Fruit fly (Drosophila melanogaster) whole organism, wandering third instar larva: ENCODE data around the gene Xe7.

Experiments used
- Abd-B ChIP-seq: fragments of >200 bp; optimal IDR thresholded peaks from 2 replicates; lab custom pipeline; 2017; ENCODE audit warnings: missing biosample characterization, missing genetic modification characterization
- N ChIP-seq: fragments of >200 bp; optimal IDR thresholded peaks from 2 replicates; lab custom pipeline; 2018; ENCODE audit warnings: missing biosample characterization, missing external identifiers, missing genetic modification characterization
- OdsH ChIP-seq: fragments of 200-800 bp; sonication (Bioruptor generic); optimal IDR thresholded peaks from 2 replicates; lab custom pipeline; 2016; ENCODE audit warnings: missing biosample characterization, mild to moderate bottlenecking, missing genetic modification characterization
- dmrt93B ChIP-seq: fragments of 200-800 bp; sonication (Bioruptor generic); optimal IDR thresholded peaks from 2 replicates; lab custom pipeline; 2018; ENCODE audit warnings: missing biosample characterization, mild to moderate bottlenecking, missing genetic modification characterization
- fru ChIP-seq: fragments of 200-800 bp; sonication (Bioruptor generic); optimal IDR thresholded peaks from 3 replicates; lab custom pipeline; 2016; ENCODE audit warnings: missing biosample characterization, mild to moderate bottlenecking, missing genetic modification characterization
- h ChIP-seq: fragments of 200-800 bp; sonication (Bioruptor generic); optimal IDR thresholded peaks from 3 replicates; lab custom pipeline; 2016; ENCODE audit warnings: missing biosample characterization, mild to moderate bottlenecking, missing genetic modification characterization
- lola ChIP-seq: fragments of >200 bp; optimal IDR thresholded peaks from 2 replicates; lab custom pipeline; 2017; ENCODE audit warnings: missing biosample characterization, missing genetic modification characterization
- pan ChIP-seq: fragments of >200 bp; optimal IDR thresholded peaks from 2 replicates; lab custom pipeline; 2017
- psq ChIP-seq: fragments of 200-800 bp; sonication (Bioruptor generic); optimal IDR thresholded peaks from 3 replicates; lab custom pipeline; 2017; ENCODE audit warnings: missing biosample characterization, mild to moderate bottlenecking, missing genetic modification characterization, moderate library complexity
- rgr ChIP-seq: fragments of 200-800 bp; sonication (Bioruptor generic); optimal IDR thresholded peaks from 3 replicates; lab custom pipeline; 2016; ENCODE audit warnings: missing biosample characterization, mild to moderate bottlenecking, missing genetic modification characterization
- tai ChIP-seq: sonication (Bioruptor generic); optimal IDR thresholded peaks from 2 replicates; lab custom pipeline; 2016; ENCODE audit warnings: missing biosample characterization, missing genetic modification characterization

DNA sequence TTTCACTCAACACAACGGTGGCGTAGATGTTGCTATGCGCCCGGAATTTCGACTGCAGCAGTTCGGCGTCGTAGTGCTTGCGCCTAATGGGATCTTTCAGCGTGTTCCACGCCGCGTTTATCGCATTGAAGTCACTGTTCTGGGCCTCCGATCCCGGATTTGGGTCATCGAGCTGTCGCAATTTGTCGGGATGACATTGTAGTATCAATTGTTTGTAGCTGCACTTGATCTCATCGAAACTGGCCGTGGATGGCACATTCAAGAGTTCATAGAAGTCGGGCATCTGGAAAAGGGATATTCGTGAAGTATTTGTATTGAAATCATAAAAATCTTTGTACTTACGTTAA lies 46.8 kb downstream of the Xe7 start:
- TF ChIP-seq rgr (GFP tag; lab: Kevin White, UChicago) (no peak), dmrt93B (GFP tag; lab: Kevin White, UChicago) (no peak), Abd-B (no peak), OdsH (GFP tag; lab: Kevin White, UChicago) (no peak), psq (no peak), N (no peak), tai (GFP tag; lab: Kevin White, UChicago) (no peak), h (GFP tag; lab: Kevin White, UChicago) (no peak), fru (GFP tag; lab: Kevin White, UChicago) (no peak), pan (no peak), lola (GFP tag; lab: Kevin White, UChicago) (no peak)
